Worm (Caenorhabditis elegans) whole organism, L2 larva: ENCODE measurements around the gene vps-36.

Experiments
- F13H6.1 ChIP-seq: sonication (generic microtip); optimal IDR thresholded peaks from 2 replicates; lab custom pipeline; 2016; ENCODE audit warnings: missing genetic modification characterization, missing compliant biosample characterization
- aly-2 ChIP-seq: fragments of 150-350 bp; optimal IDR thresholded peaks from 2 replicates; lab custom pipeline; 2014; ENCODE audit warnings: missing biosample characterization, missing genetic modification characterization
- ama-1 ChIP-seq: fragments of 150-350 bp; optimal IDR thresholded peaks from 2 replicates; lab custom pipeline; 2018; ENCODE audit warnings: inconsistent platforms
- crh-2 ChIP-seq: sonication (generic microtip); optimal IDR thresholded peaks from 2 replicates; lab custom pipeline; 2017; ENCODE audit warnings: missing biosample characterization, missing genetic modification characterization
- elt-3 ChIP-seq: sonication (generic microtip); optimal IDR thresholded peaks from 2 replicates; lab custom pipeline; 2017; ENCODE audit warnings: missing biosample characterization, missing genetic modification characterization
- fos-1 ChIP-seq: fragments of 150-350 bp; optimal IDR thresholded peaks from 2 replicates; lab custom pipeline; 2014; ENCODE audit warnings: missing biosample characterization, missing genetic modification characterization
- gmeb-1 ChIP-seq: fragments of 150-350 bp; optimal IDR thresholded peaks from 2 replicates; lab custom pipeline; 2014; ENCODE audit warnings: missing biosample characterization, missing genetic modification characterization
- lin-13 ChIP-seq: fragments of 150-350 bp; optimal IDR thresholded peaks from 2 replicates; lab custom pipeline; 2014; ENCODE audit warnings: missing biosample characterization, missing genetic modification reagents, missing genetic modification characterization
- mdl-1 ChIP-seq, 2 experiments: fragments of 150-350 bp in 1 of 2; sonication (generic microtip) in 1 of 2; optimal IDR thresholded peaks; 2 replicates each; lab custom pipeline; 2017; ENCODE audit warnings: missing biosample characterization in 2 of 2, missing genetic modification characterization in 2 of 2
- nhr-11 ChIP-seq: fragments of 150-350 bp; optimal IDR thresholded peaks from 2 replicates; lab custom pipeline; 2014; ENCODE audit warnings: missing biosample characterization, missing genetic modification characterization
- nhr-21 ChIP-seq: fragments of 150-350 bp; optimal IDR thresholded peaks from 2 replicates; lab custom pipeline; 2014; ENCODE audit warnings: missing biosample characterization, missing genetic modification characterization
- skn-1 ChIP-seq: sonication (generic microtip); optimal IDR thresholded peaks from 2 replicates; lab custom pipeline; 2017; ENCODE audit warnings: missing biosample characterization, missing genetic modification characterization
- unc-39 ChIP-seq: fragments of 150-350 bp; optimal IDR thresholded peaks from 2 replicates; lab custom pipeline; 2014; ENCODE audit warnings: missing biosample characterization, missing genetic modification characterization
- unc-62 ChIP-seq: fragments of 150-350 bp; optimal IDR thresholded peaks from 2 replicates; lab custom pipeline; 2014; ENCODE audit warnings: missing biosample characterization, missing genetic modification reagents, missing genetic modification characterization

DNA sequence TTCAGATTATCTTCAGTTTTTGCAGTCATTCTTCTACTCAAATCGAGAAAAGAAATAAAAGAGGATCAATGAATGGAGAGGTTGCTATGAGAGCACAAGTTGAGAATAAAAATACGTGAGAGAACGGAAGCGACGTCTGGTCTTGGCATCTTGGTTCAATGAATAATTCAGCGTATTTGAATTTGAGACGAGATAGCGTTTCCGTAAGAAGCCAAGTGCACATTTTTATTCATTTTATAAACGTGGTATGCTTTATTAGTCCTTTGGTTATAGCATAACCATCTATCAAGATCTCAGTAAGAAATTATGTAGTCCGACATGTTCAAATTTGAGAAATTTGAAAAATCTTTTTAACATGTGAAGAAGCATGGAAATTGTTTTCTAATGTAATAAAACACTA, 42.1 kb downstream of the vps-36 start, which contains the start of gene F58B4.2:
- no peak for TF ChIP-seq crh-2 (tag; lab: Kevin White, UChicago)
- no peak for TF ChIP-seq gmeb-1 (tag; lab: Kevin White, UChicago)
- no peak for TF ChIP-seq aly-2 (tag; lab: Kevin White, UChicago)
- no peak for TF ChIP-seq nhr-11
- TF ChIP-seq F13H6.1 (tag; lab: Kevin White, UChicago) = no peak
- no peak for TF ChIP-seq elt-3 (tag; lab: Kevin White, UChicago)
- TF ChIP-seq fos-1 (tag; lab: Kevin White, UChicago) = no peak
- no peak for TF ChIP-seq ama-1 (lab: Kevin White, UChicago)
- TF ChIP-seq nhr-21 = no peak
- no peak for TF ChIP-seq skn-1 (tag; lab: Kevin White, UChicago)
- TF ChIP-seq unc-39 (tag; lab: Kevin White, UChicago) = no peak
- no peak for TF ChIP-seq lin-13 (GFP tag; lab: Kevin White, UChicago)
- no peak for TF ChIP-seq mdl-1 (tag; optimal IDR thresholded peaks at IDR 0.05; lab: Kevin White, UChicago)
- no peak for TF ChIP-seq unc-62 (GFP tag; lab: Kevin White, UChicago)
